Worm (Caenorhabditis elegans): ENCODE data around the gene R07E5.17.
A peak's percentile ranks its signal among the peaks of the same experiment; 100 is the strongest.

ce11 chrIII:4362332-4362731 lies 41.9 kb downstream of the R07E5.17 start:
- no peak for TF ChIP-seq snpc-1.1 (tag; optimal IDR thresholded peaks at IDR 0.05; ENCODE audit: insufficient read depth)
- peak; percentile 52 for TF ChIP-seq lsl-1 (GFP tag; optimal IDR thresholded peaks at IDR 0.05)
- TF ChIP-seq fkh-3 (tag; optimal IDR thresholded peaks at IDR 0.05), result no peak
- TF ChIP-seq ztf-3 (GFP tag; optimal IDR thresholded peaks at IDR 0.05), result no peak
- TF ChIP-seq ceh-91 (GFP tag; IDR thresholded peaks at IDR 0.05), result no peak
- TF ChIP-seq sdz-38 (tag; optimal IDR thresholded peaks at IDR 0.05), result no peak
- TF ChIP-seq unc-62 (GFP tag; optimal IDR thresholded peaks at IDR 0.05), result no peak
- TF ChIP-seq lir-1 (GFP tag; conservative IDR thresholded peaks at IDR 0.05), result no peak

Measured in whole organism, young adult.